Worm (Caenorhabditis elegans) whole organism, L4 larva: Measurements from ENCODE around the gene rnh-1.1.

Experiments
- F26F4.8 ChIP-seq: fragments of 200-800 bp; sonication (Bioruptor generic); conservative IDR thresholded peaks from 2 replicates; pipeline ENCODE4 v1.3.6; 2022; ENCODE audit warnings: missing genetic modification characterization, missing compliant biosample characterization
- F37D6.2 ChIP-seq: sonication (generic microtip); optimal IDR thresholded peaks from 2 replicates; lab custom pipeline; 2016; ENCODE audit warnings: mild to moderate bottlenecking, missing genetic modification characterization, missing compliant biosample characterization
- R02D3.7 ChIP-seq: fragments of 150-350 bp; sonication (generic microtip); optimal IDR thresholded peaks from 3 replicates; lab custom pipeline; 2014; ENCODE audit warnings: missing biosample characterization, missing genetic modification characterization
- T26A8.4 ChIP-seq: fragments of 200-800 bp; sonication (Bioruptor generic); IDR thresholded peaks from 2 replicates; pipeline ENCODE4 v1.3.6; 2022; ENCODE audit warnings: missing genetic modification characterization, missing compliant biosample characterization
- Y105C5A.15 ChIP-seq: fragments of 200-800 bp; sonication (Bioruptor generic); IDR thresholded peaks from 2 replicates; pipeline ENCODE4 v1.3.6; 2022; ENCODE audit warnings: missing genetic modification characterization, missing compliant biosample characterization
- Y48G9A.11 ChIP-seq: fragments of 200-800 bp; sonication (Bioruptor generic); IDR thresholded peaks from 2 replicates; pipeline ENCODE4 v1.3.6; 2022; ENCODE audit warnings: missing genetic modification reagents, missing genetic modification characterization, missing compliant biosample characterization
- aha-1 ChIP-seq: fragments of 150-350 bp; peaks from one replicate; lab custom pipeline; 2014; ENCODE audit warnings: missing biosample characterization, missing genetic modification characterization
- aly-2 ChIP-seq: sonication (generic microtip); optimal IDR thresholded peaks from 2 replicates; lab custom pipeline; 2018; ENCODE audit warnings: missing biosample characterization, missing genetic modification characterization
- arid-1 ChIP-seq: fragments of 200-800 bp; sonication (Bioruptor generic); conservative IDR thresholded peaks from 2 replicates; pipeline ENCODE4 v1.3.6; 2022; ENCODE audit warnings: missing genetic modification reagents, missing genetic modification characterization, missing compliant biosample characterization
- ceh-20 ChIP-seq: fragments of 200-800 bp; sonication (Bioruptor generic); IDR thresholded peaks from 2 replicates; pipeline ENCODE4 v1.3.6; 2022; ENCODE audit warnings: missing genetic modification reagents, missing genetic modification characterization, missing compliant biosample characterization
- ceh-32 ChIP-seq: sonication (generic microtip); optimal IDR thresholded peaks from 2 replicates; lab custom pipeline; 2016; ENCODE audit warnings: mild to moderate bottlenecking, missing genetic modification characterization, missing compliant biosample characterization; ENCODE audit not compliant: poor library complexity
- cey-2 ChIP-seq: sonication (generic microtip); optimal IDR thresholded peaks from 3 replicates; lab custom pipeline; 2017; ENCODE audit warnings: missing genetic modification characterization, mild to moderate bottlenecking, missing compliant biosample characterization, antibody characterized with exemption, borderline replicate concordance; ENCODE audit not compliant: insufficient read depth
- dmd-9 ChIP-seq: fragments of 200-800 bp; sonication (Bioruptor generic); IDR thresholded peaks from 2 replicates; pipeline ENCODE4 v1.3.6; 2022; ENCODE audit warnings: missing genetic modification reagents, missing genetic modification characterization, missing compliant biosample characterization
- egl-27 ChIP-seq: sonication (generic microtip); optimal IDR thresholded peaks from 3 replicates; lab custom pipeline; 2017; ENCODE audit warnings: missing biosample characterization, missing genetic modification reagents, missing genetic modification characterization
- egl-43 ChIP-seq: fragments of 200-800 bp; sonication (Bioruptor generic); IDR thresholded peaks from 2 replicates; pipeline ENCODE4 v1.3.6; 2022; ENCODE audit warnings: missing genetic modification reagents, missing genetic modification characterization, missing compliant biosample characterization
- fkh-10 ChIP-seq: fragments of 150-350 bp; optimal IDR thresholded peaks from 2 replicates; lab custom pipeline; 2014; ENCODE audit warnings: missing biosample characterization, missing genetic modification reagents, missing genetic modification characterization
- hlh-30 ChIP-seq: sonication (generic microtip); optimal IDR thresholded peaks from 2 replicates; lab custom pipeline; 2017; ENCODE audit warnings: antibody characterized with exemption, mild to moderate bottlenecking, missing genetic modification characterization, missing compliant biosample characterization; ENCODE audit not compliant: insufficient read depth
- lim-7 ChIP-seq: fragments of 200-800 bp; sonication (Bioruptor generic); IDR thresholded peaks from 2 replicates; pipeline ENCODE4 v1.3.6; 2022; ENCODE audit warnings: missing genetic modification characterization, missing compliant biosample characterization
- lin-38 ChIP-seq: fragments of 200-800 bp; sonication (Bioruptor generic); IDR thresholded peaks from 2 replicates; pipeline ENCODE4 v1.3.6; 2022; ENCODE audit warnings: missing genetic modification reagents, missing genetic modification characterization, missing compliant biosample characterization
- madf-5 ChIP-seq, 2 experiments: fragments of 200-800 bp; sonication (Bioruptor generic); IDR thresholded peaks; 2 replicates each; pipeline ENCODE4 v1.3.6; 2022; ENCODE audit warnings: missing compliant biosample characterization in 2 of 2, missing genetic modification characterization in 2 of 2
- madf-9 ChIP-seq: fragments of 200-800 bp; sonication (Bioruptor generic); conservative IDR thresholded peaks from 2 replicates; pipeline ENCODE4 v1.3.6; 2022; ENCODE audit warnings: missing genetic modification reagents, missing genetic modification characterization, missing compliant biosample characterization
- mep-1 ChIP-seq: fragments of 150-350 bp; sonication (generic microtip); optimal IDR thresholded peaks from 3 replicates; lab custom pipeline; 2014; ENCODE audit warnings: missing biosample characterization, missing genetic modification characterization
- nhr-11 ChIP-seq: fragments of 150-350 bp; optimal IDR thresholded peaks from 2 replicates; lab custom pipeline; 2014; ENCODE audit warnings: missing biosample characterization, missing genetic modification characterization
- nhr-111 ChIP-seq: fragments of 200-800 bp; sonication (Bioruptor generic); optimal IDR thresholded peaks from 2 replicates; lab custom pipeline; 2018; ENCODE audit warnings: mild to moderate bottlenecking, missing genetic modification characterization, missing compliant biosample characterization
- nhr-28 ChIP-seq: fragments of 150-350 bp; optimal IDR thresholded peaks from 2 replicates; lab custom pipeline; 2014; ENCODE audit warnings: missing biosample characterization, missing genetic modification characterization
- nhr-48 ChIP-seq: sonication (generic microtip); optimal IDR thresholded peaks from 2 replicates; lab custom pipeline; 2016; ENCODE audit warnings: mild to moderate bottlenecking, missing genetic modification characterization, missing compliant biosample characterization
- nhr-77 ChIP-seq: fragments of 150-350 bp; optimal IDR thresholded peaks from 2 replicates; lab custom pipeline; 2014; ENCODE audit warnings: missing biosample characterization, missing genetic modification characterization
- pqm-1 ChIP-seq: sonication (generic microtip); optimal IDR thresholded peaks from 2 replicates; lab custom pipeline; 2017; ENCODE audit warnings: missing biosample characterization, missing genetic modification characterization
- saeg-2 ChIP-seq: fragments of 200-800 bp; sonication (Bioruptor generic); IDR thresholded peaks from 2 replicates; pipeline ENCODE4 v1.3.6; 2022; ENCODE audit warnings: missing genetic modification reagents, missing genetic modification characterization, missing compliant biosample characterization
- sdz-12 ChIP-seq: fragments of 200-800 bp; sonication (Bioruptor generic); optimal IDR thresholded peaks from 2 replicates; lab custom pipeline; 2018; ENCODE audit warnings: mild to moderate bottlenecking, missing genetic modification characterization, missing compliant biosample characterization
- spr-1 ChIP-seq: sonication (generic microtip); optimal IDR thresholded peaks from 2 replicates; lab custom pipeline; 2016; ENCODE audit warnings: mild to moderate bottlenecking, missing genetic modification characterization, missing compliant biosample characterization
- unc-62 ChIP-seq, 3 experiments: fragments of 150-350 bp in 1 of 3; sonication (generic microtip); optimal IDR thresholded peaks in 2 of 3; peaks in 1 of 3; 1 replicate in 1 of 3; 2 replicates in 2 of 3; lab custom pipeline; 2014 to 2017; ENCODE audit warnings: missing biosample characterization in 3 of 3, missing genetic modification characterization in 3 of 3, missing genetic modification reagents in 3 of 3, missing genotype in 1 of 3
- vab-7 ChIP-seq: fragments of 200-800 bp; sonication (Bioruptor generic); IDR thresholded peaks from 2 replicates; pipeline ENCODE4 v1.3.6; 2022; ENCODE audit warnings: missing genetic modification reagents, missing genetic modification characterization, missing compliant biosample characterization
- zag-1 ChIP-seq: fragments of 150-350 bp; optimal IDR thresholded peaks from 2 replicates; lab custom pipeline; 2014; ENCODE audit warnings: missing biosample characterization, missing genetic modification characterization
- zfp-3 ChIP-seq: fragments of 200-800 bp; sonication (Bioruptor generic); conservative IDR thresholded peaks from 2 replicates; pipeline ENCODE4 v1.3.6; 2022; ENCODE audit warnings: missing genetic modification reagents, missing genetic modification characterization, missing compliant biosample characterization

The rnh-1.1 gene

DNA sequence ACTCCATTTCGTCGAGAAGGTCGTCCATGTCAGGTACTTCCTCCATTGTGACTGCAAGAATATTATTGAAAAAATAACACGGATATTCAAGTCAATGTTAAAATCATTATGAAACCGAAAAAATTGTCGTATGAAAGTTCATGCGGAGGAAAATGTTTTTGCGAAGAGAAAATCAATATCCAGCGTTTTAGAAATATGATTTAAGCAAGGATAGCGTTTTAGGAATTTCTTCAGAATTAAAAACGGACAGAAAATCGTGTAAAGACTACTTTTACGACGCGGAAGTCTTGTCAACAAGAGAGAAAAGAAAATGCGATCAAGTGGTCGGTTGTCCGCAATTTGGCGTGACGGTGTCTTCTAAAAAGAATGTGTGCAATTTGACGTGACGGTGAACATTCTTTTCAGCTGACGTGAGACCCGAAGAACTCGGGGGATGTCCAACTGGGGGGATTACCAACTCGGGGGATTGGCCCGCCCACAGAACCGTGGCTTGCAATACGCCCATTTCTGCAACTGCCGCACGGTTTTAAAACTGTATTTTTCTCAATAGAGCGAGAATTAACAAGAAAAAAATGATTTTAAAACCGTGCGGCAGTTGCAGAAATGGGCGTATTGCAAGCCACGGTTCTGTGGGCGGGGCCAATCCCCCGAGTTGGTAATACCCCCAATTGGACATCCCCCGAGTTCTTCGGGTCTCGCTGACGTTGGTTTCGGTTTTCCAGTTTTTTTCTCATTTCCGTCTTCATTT lies 46.9 kb upstream of the rnh-1.1 start, which contains the start of the genes aka-1 and ubc-6 (continued):
- TF ChIP-seq spr-1 (tag; lab: Kevin White, UChicago) (peak; percentile 86), egl-43 (GFP tag; lab: Robert Waterston, UW) (peak; percentile 95), egl-27 (tag; lab: Kevin White, UChicago) (no peak), fkh-10 (GFP tag; lab: Kevin White, UChicago) (peak; percentile 47), saeg-2 (GFP tag; lab: Robert Waterston, UW) (peak; percentile 85), Y105C5A.15 (GFP tag; lab: Robert Waterston, UW) (peak; percentile 68; the same call in 1 of the 2 replicates), lin-38 (GFP tag; lab: Robert Waterston, UW) (peak; percentile 95), nhr-77 (tag; lab: Kevin White, UChicago) (peak; percentile 61), nhr-111 (no peak), unc-62 (GFP tag; optimal IDR thresholded peaks at IDR 0.05 in 1 of 2; lab: Kevin White, UChicago) (peak in 1 of 2 experiments; percentile 90), unc-62 (tag; optimal IDR thresholded peaks at IDR 0.05; lab: Kevin White, UChicago) (no peak), dmd-9 (peak; percentile 89)

DNA sequence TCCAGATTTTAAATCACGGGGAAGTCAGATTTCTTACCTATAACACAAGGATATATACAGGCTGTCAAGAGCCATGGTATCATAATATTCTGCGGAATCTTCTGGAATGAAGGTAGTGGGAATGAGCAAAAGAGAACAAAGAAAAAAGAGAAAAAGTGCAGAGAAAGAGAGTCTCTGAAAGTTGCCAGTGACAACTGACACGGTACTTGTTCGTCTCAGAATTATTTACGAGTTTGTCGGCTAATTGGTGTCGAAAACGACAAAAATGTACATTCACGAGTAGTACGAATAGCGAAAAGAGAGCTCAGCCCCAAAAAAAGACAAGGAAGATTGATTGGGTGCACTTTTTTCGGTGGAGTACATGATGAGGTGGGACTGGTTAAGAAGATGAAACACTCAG lies 42.5 kb upstream of the rnh-1.1 start, which contains the start of gene cah-2:
Gene cah-2, minus strand, starts transcription at position 101 of the 400 bp plus-strand sequence.
- TF ChIP-seq zag-1 (tag; lab: Kevin White, UChicago) (no peak), hlh-30 (tag; lab: Kevin White, UChicago) (no peak), ceh-20 (no peak), aly-2 (no peak), madf-5 (GFP tag; IDR thresholded peaks at IDR 0.05; lab: Robert Waterston, UW) (no peak), F37D6.2 (no peak), ceh-32 (no peak), sdz-12 (GFP tag; lab: Kevin White, UChicago) (no peak), vab-7 (GFP tag; lab: Robert Waterston, UW) (no peak), lim-7 (GFP tag; lab: Robert Waterston, UW) (no peak), mep-1 (tag; lab: Kevin White, UChicago) (no peak), arid-1 (GFP tag; lab: Robert Waterston, UW) (no peak), egl-27 (tag; lab: Kevin White, UChicago) (no peak), zfp-3 (GFP tag; lab: Robert Waterston, UW) (no peak), F26F4.8 (GFP tag; lab: Robert Waterston, UW) (no peak), cey-2 (no peak), Y48G9A.11 (GFP tag; lab: Robert Waterston, UW) (no peak)

DNA sequence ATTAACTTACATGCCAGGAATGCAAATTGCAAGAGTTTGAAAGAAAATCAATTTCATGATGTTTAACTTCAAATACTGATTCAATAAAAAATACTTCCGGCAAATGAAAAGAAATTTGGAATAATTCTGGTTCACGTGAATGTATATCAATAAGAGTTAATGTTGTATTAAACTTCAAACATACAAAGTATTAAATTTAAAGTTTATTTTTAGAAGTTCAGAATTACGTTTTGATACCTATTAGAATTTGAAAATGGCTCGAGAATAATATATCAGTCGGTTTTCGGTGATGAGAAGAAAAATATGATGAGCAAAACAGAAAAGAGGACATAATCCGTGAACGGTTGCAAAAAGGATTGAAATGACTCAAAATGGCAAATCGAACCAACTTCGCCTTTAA lies 35.9 kb upstream of the rnh-1.1 start, which contains the start of gene D1022.9:
Gene D1022.9, minus strand, starts transcription at position 101 of the 400 bp plus-strand sequence.
- TF ChIP-seq madf-5 (GFP tag; IDR thresholded peaks at IDR 0.05; lab: Robert Waterston, UW), result no peak
- TF ChIP-seq R02D3.7, result no peak
- TF ChIP-seq madf-9 (GFP tag; lab: Robert Waterston, UW), result no peak
- TF ChIP-seq, all 104 proteins: peak for 0

DNA sequence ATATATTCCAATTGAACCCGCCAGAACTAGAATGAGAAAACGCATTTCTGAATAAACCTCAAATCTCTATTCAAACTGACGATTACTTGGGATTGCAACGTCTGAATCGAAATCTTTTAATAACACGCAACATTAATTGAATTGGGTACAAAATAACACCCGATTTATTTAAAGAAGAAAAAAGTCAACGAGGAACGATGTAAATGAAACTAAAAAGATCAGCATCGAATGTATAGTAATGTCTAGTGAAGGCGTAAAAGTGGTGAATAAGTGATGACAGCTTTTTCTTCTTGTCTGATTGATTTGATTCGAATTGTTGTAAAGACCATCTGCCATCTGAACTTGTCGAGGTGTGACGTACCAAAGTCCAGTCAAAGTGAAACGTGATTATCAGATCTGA lies 31.9 kb upstream of the rnh-1.1 start, which contains the start of gene nas-23:
Gene nas-23, minus strand, starts transcription at position 101 of the 400 bp plus-strand sequence.
- TF ChIP-seq aha-1 (tag; lab: Kevin White, UChicago) (peak; percentile 73), nhr-48 (tag; lab: Kevin White, UChicago) (no peak)
- TF ChIP-seq, all 104 proteins: peak for 1

ce11 chrII:7494155-7494554 lies 31.4 kb upstream of the rnh-1.1 start, which contains the start of gene R10H1.1:
Gene R10H1.1 (plus strand): TSS chrII:7494455.
- TF ChIP-seq nhr-11 (tag; lab: Kevin White, UChicago), result no peak
- peak; percentile 63 for TF ChIP-seq pqm-1
- peak; percentile 42 for TF ChIP-seq nhr-28 (tag; lab: Kevin White, UChicago)
- TF ChIP-seq T26A8.4 (GFP tag; lab: Robert Waterston, UW), result no peak
